Fruit fly (Drosophila melanogaster): ENCODE data around the gene SP.

Gene SP

dm6 chr3L:13301335-13301734 is at the start of gene SP:
SP (plus strand) TSS chr3L:13301635.
- TF ChIP-seq lz (GFP tag; optimal IDR thresholded peaks at IDR 0.05), result no peak
- no peak for TF ChIP-seq CG3919 (GFP tag; optimal IDR thresholded peaks at IDR 0.05)
- TF ChIP-seq Eip93F (GFP tag; optimal IDR thresholded peaks at IDR 0.05), result no peak
- no peak for TF ChIP-seq CG11902 (GFP tag; optimal IDR thresholded peaks at IDR 0.05)
- no peak for TF ChIP-seq CG8119 (GFP tag; IDR thresholded peaks at IDR 0.05)
- TF ChIP-seq esn (GFP tag; optimal IDR thresholded peaks at IDR 0.05), result no peak
- no peak for TF ChIP-seq Eip78C (GFP tag)
- no peak for TF ChIP-seq salr (GFP tag; optimal IDR thresholded peaks at IDR 0.05)
- no peak for TF ChIP-seq topi (GFP tag; optimal IDR thresholded peaks at IDR 0.05)

- TF ChIP-seq eg (GFP tag; IDR thresholded peaks at IDR 0.05), result peak; percentile 69
- TF ChIP-seq ss (GFP tag; optimal IDR thresholded peaks at IDR 0.05), result peak in 1 of 2 experiments; percentile 2
- TF ChIP-seq Eip78C (GFP tag), result peak; percentile 3
- TF ChIP-seq fkh (GFP tag; optimal IDR thresholded peaks at IDR 0.05), result peak; percentile 5
- TF ChIP-seq CG32006 (GFP tag; optimal IDR thresholded peaks at IDR 0.05), result no peak
- no peak for TF ChIP-seq CG16779 (tag; optimal IDR thresholded peaks at IDR 0.05)
- TF ChIP-seq CG8119 (GFP tag; IDR thresholded peaks at IDR 0.05), result peak; percentile 50
- TF ChIP-seq Lpt (GFP tag; optimal IDR thresholded peaks at IDR 0.05), result peak; percentile 31
- TF ChIP-seq CG6792 (GFP tag; optimal IDR thresholded peaks at IDR 0.05), result no peak
- no peak for TF ChIP-seq CG8632 (GFP tag; optimal IDR thresholded peaks at IDR 0.05)
- TF ChIP-seq Gug (GFP tag; IDR thresholded peaks at IDR 0.05), result no peak
- TF ChIP-seq CG6276 (GFP tag; optimal IDR thresholded peaks at IDR 0.05), result peak; percentile 30
- no peak for TF ChIP-seq topi (GFP tag; optimal IDR thresholded peaks at IDR 0.05)
- TF ChIP-seq CG7368 (GFP tag; optimal IDR thresholded peaks at IDR 0.05), result no peak
- peak; percentile 42; the same call in 1 of the 2 replicates for TF ChIP-seq CG15336 (GFP tag; IDR thresholded peaks at IDR 0.05)
- TF ChIP-seq cyc (GFP tag; optimal IDR thresholded peaks at IDR 0.05), result no peak
- TF ChIP-seq Sox14 (GFP tag; optimal IDR thresholded peaks at IDR 0.05), result no peak
These were observed 49.6 kb upstream of the SP start for dm6 chr3L:13251786-13252185.

DNA sequence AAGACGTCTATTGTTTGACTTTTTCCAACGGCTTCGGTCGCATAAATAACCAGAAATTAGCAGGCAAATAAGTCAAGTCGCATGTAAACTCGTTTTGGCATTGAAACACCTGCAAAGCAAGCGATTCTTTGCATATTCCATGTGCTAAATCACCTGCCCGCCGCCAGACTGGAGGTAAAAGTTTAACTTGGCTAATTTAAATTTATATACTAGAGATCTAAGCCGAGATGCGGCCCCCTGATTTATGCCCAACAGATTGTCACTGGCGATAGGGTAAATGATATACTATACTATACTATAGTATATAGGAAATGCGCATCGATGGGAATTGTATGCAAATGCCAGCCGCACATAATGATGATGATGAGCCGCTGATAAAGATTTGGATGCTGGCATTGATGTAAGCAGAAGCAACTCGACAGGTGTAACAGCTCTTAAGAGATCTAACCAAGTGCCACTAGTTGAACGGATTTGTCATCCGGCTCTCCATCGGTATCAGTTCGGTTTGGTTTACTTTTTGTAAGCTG is 48.4 kb upstream of the SP start:
- TF ChIP-seq Eip78C (GFP tag) (peak; percentile 12), CG16779 (tag; optimal IDR thresholded peaks at IDR 0.05) (no peak)

dm6 chr3L:13254274-13254673 is 47.2 kb upstream of the SP start:
- TF ChIP-seq pdm3 (GFP tag; optimal IDR thresholded peaks at IDR 0.05), result no peak
- TF ChIP-seq achi (GFP tag; optimal IDR thresholded peaks at IDR 0.05), result no peak
- no peak for TF ChIP-seq fkh (GFP tag; optimal IDR thresholded peaks at IDR 0.05)
- TF ChIP-seq svp (GFP tag), result peak; percentile 33
- peak; percentile 19 for TF ChIP-seq Blimp-1 (GFP tag; optimal IDR thresholded peaks at IDR 0.05)
- TF ChIP-seq cyc (GFP tag; optimal IDR thresholded peaks at IDR 0.05), result no peak

dm6 chr3L:13255393-13256078 is 45.9 kb upstream of the SP start:
- no peak for TF ChIP-seq CG11902 (GFP tag; optimal IDR thresholded peaks at IDR 0.05)
- TF ChIP-seq lz (GFP tag; optimal IDR thresholded peaks at IDR 0.05), result peak; percentile 12
- TF ChIP-seq fd59A (GFP tag; optimal IDR thresholded peaks at IDR 0.05), result peak; percentile 3
- TF ChIP-seq svp (GFP tag), result peak; percentile 61
- TF ChIP-seq CG6854 (GFP tag; optimal IDR thresholded peaks at IDR 0.05), result peak; percentile 47
- no peak for TF ChIP-seq Sox15 (GFP tag; optimal IDR thresholded peaks at IDR 0.05)
- peak; percentile 0 for TF ChIP-seq CG4318 (GFP tag; optimal IDR thresholded peaks at IDR 0.05)
- peak; percentile 1 for TF ChIP-seq OdsH (GFP tag; optimal IDR thresholded peaks at IDR 0.05)
- peak; percentile 40 for TF ChIP-seq topi (GFP tag; optimal IDR thresholded peaks at IDR 0.05)
- TF ChIP-seq ss (GFP tag; optimal IDR thresholded peaks at IDR 0.05), result peak in 1 of 2 experiments; percentile 39
- no peak for TF ChIP-seq fd85E (GFP tag; optimal IDR thresholded peaks at IDR 0.05)
- peak; percentile 12 for TF ChIP-seq dsx (GFP tag; optimal IDR thresholded peaks at IDR 0.05; ENCODE audit: poor library complexity, severe bottlenecking)
- 0 out of 3 replicates have a peak, but pooled peaks have one; percentile 5 for TF ChIP-seq CG6163 (GFP tag; IDR thresholded peaks at IDR 0.05)
- TF ChIP-seq CG6792 (GFP tag; optimal IDR thresholded peaks at IDR 0.05), result no peak
- TF ChIP-seq vri (GFP tag; optimal IDR thresholded peaks at IDR 0.05), result peak; percentile 1
- TF ChIP-seq eg (GFP tag; IDR thresholded peaks at IDR 0.05), result no peak
- peak; percentile 69 for TF ChIP-seq Eip78C (GFP tag)
- TF ChIP-seq spab (GFP tag; optimal IDR thresholded peaks at IDR 0.05), result no peak
- TF ChIP-seq CG32006 (GFP tag; optimal IDR thresholded peaks at IDR 0.05), result peak; percentile 41
- peak; percentile 33 for TF ChIP-seq CG10631 (GFP tag; optimal IDR thresholded peaks at IDR 0.05)

Data from whole organism, prepupa.